Fruit fly (Drosophila melanogaster) whole organism, embryonic: ENCODE measurements around the gene Neurl4.

Experiments
- Aef1 ChIP-seq: fragments of 200-800 bp; sonication (Bioruptor generic); IDR thresholded peaks from 3 replicates; pipeline ENCODE4 v1.3.6; 2022; ENCODE audit warnings: missing biosample characterization, missing genetic modification characterization
- Antp ChIP-seq: fragments of 200-800 bp; sonication (Bioruptor generic); optimal IDR thresholded peaks from 3 replicates; lab custom pipeline; 2016; ENCODE audit warnings: missing biosample characterization, missing genetic modification characterization
- C15 ChIP-seq: fragments of 200-800 bp; sonication (Bioruptor generic); IDR thresholded peaks from 3 replicates; pipeline ENCODE4 v1.3.6; 2022; ENCODE audit warnings: missing biosample characterization, missing genetic modification characterization
- CG11504 ChIP-seq: fragments of 200-800 bp; sonication (Bioruptor generic); optimal IDR thresholded peaks from 3 replicates; lab custom pipeline; 2019; ENCODE audit warnings: missing biosample characterization, mild to moderate bottlenecking, missing genetic modification characterization, moderate library complexity
- CG11723 ChIP-seq: fragments of 200-800 bp; sonication (Bioruptor generic); optimal IDR thresholded peaks from 2 replicates; lab custom pipeline; 2017; ENCODE audit warnings: missing biosample characterization, mild to moderate bottlenecking, missing genetic modification characterization
- CG13296 ChIP-seq: fragments of 200-800 bp; sonication (Bioruptor generic); optimal IDR thresholded peaks from 3 replicates; lab custom pipeline; 2018; ENCODE audit warnings: missing biosample characterization, mild to moderate bottlenecking, missing genetic modification characterization
- CG13624 ChIP-seq: fragments of 200-800 bp; sonication (Bioruptor generic); optimal IDR thresholded peaks from 2 replicates; lab custom pipeline; 2016; ENCODE audit warnings: missing biosample characterization, missing genetic modification characterization
- CG1647 ChIP-seq: fragments of 200-800 bp; sonication (Bioruptor generic); optimal IDR thresholded peaks from 3 replicates; lab custom pipeline; 2016; ENCODE audit warnings: missing biosample characterization, missing genetic modification characterization
- CG17912 ChIP-seq: fragments of 200-800 bp; sonication (Bioruptor generic); optimal IDR thresholded peaks from 2 replicates; lab custom pipeline; 2018; ENCODE audit warnings: missing biosample characterization, mild to moderate bottlenecking, missing genetic modification characterization
- CG18011 ChIP-seq: fragments of 200-800 bp; sonication (Bioruptor generic); optimal IDR thresholded peaks from 2 replicates; lab custom pipeline; 2017; ENCODE audit warnings: missing biosample characterization, missing genetic modification characterization, mild to moderate bottlenecking, moderate library complexity, missing genotype
- CG18262 ChIP-seq: fragments of 200-800 bp; optimal IDR thresholded peaks from 3 replicates; lab custom pipeline; 2019; ENCODE audit warnings: missing biosample characterization, mild to moderate bottlenecking, missing genetic modification characterization, moderate library complexity
- CG2120 ChIP-seq: fragments of 200-800 bp; sonication (Bioruptor generic); optimal IDR thresholded peaks from 3 replicates; lab custom pipeline; 2016; ENCODE audit warnings: missing biosample characterization, missing genetic modification characterization
- CG2889 ChIP-seq: fragments of 200-800 bp; sonication (Bioruptor generic); IDR thresholded peaks from 3 replicates; pipeline ENCODE4 v1.3.6; 2022; ENCODE audit warnings: missing biosample characterization, missing genetic modification characterization
- CG3163 ChIP-seq: fragments of 200-800 bp; sonication (Bioruptor generic); optimal IDR thresholded peaks from 3 replicates; lab custom pipeline; 2016; ENCODE audit warnings: missing biosample characterization, missing genetic modification characterization
- CG32532 ChIP-seq: fragments of 200-800 bp; sonication (Bioruptor generic); IDR thresholded peaks from 2 replicates; pipeline ENCODE4 v1.3.6; 2022; ENCODE audit warnings: missing biosample characterization, missing genetic modification characterization
- CG33213 ChIP-seq: fragments of 200-800 bp; sonication (Bioruptor generic); optimal IDR thresholded peaks from 3 replicates; lab custom pipeline; 2016; ENCODE audit warnings: missing biosample characterization, missing genetic modification characterization
- CG3407 ChIP-seq: fragments of 200-800 bp; sonication (Bioruptor generic); optimal IDR thresholded peaks from 2 replicates; lab custom pipeline; 2018; ENCODE audit warnings: missing biosample characterization, mild to moderate bottlenecking, missing genetic modification characterization
- CG3726 ChIP-seq: fragments of 200-800 bp; sonication (Bioruptor generic); IDR thresholded peaks from 3 replicates; pipeline ENCODE4, ENCODE4 v1.3.6; 2022; ENCODE audit warnings: missing biosample characterization, missing genetic modification characterization
- CG42726 ChIP-seq: fragments of 200-800 bp; sonication (Bioruptor generic); IDR thresholded peaks from 2 replicates; pipeline ENCODE4 v1.3.6; 2022; ENCODE audit warnings: missing biosample characterization, missing genetic modification characterization; ENCODE audit not compliant: partially characterized antibody
- CG4404 ChIP-seq: fragments of 200-800 bp; sonication (Bioruptor generic); IDR thresholded peaks from 2 replicates; pipeline ENCODE4 v1.3.6; 2022; ENCODE audit warnings: missing biosample characterization, missing genetic modification characterization
- CG4730 ChIP-seq: fragments of 200-800 bp; sonication (Bioruptor generic); IDR thresholded peaks from 2 replicates; pipeline ENCODE4 v1.3.6; 2022; ENCODE audit warnings: missing biosample characterization, missing genetic modification characterization
- CG5953 ChIP-seq: fragments of 200-800 bp; sonication (Bioruptor generic); IDR thresholded peaks from 2 replicates; pipeline ENCODE4 v1.3.6; 2022; ENCODE audit warnings: missing biosample characterization, missing genetic modification characterization
- CG8290 ChIP-seq, 3 experiments: fragments of 200-800 bp; sonication (Bioruptor generic); optimal IDR thresholded peaks; 2 replicates each; lab custom pipeline; 2016 to 2019; ENCODE audit warnings: missing biosample characterization in 3 of 3, missing genetic modification characterization in 3 of 3, mild to moderate bottlenecking in 2 of 3, moderate library complexity in 1 of 3
- CG8944 ChIP-seq: fragments of 200-800 bp; sonication (Bioruptor generic); optimal IDR thresholded peaks from 3 replicates; lab custom pipeline; 2016; ENCODE audit warnings: missing biosample characterization, missing genetic modification characterization
- Dref ChIP-seq: fragments of 200-800 bp; sonication (Bioruptor generic); IDR thresholded peaks from 2 replicates; pipeline ENCODE4 v1.3.6; 2022; ENCODE audit warnings: missing biosample characterization, missing genetic modification characterization
- E2f2 ChIP-seq: fragments of 200-800 bp; sonication (Bioruptor generic); IDR thresholded peaks from 2 replicates; pipeline ENCODE4 v1.3.6; 2022; ENCODE audit warnings: missing biosample characterization, missing genetic modification characterization
- Ets97D ChIP-seq: fragments of 200-800 bp; sonication (Bioruptor generic); optimal IDR thresholded peaks from 3 replicates; lab custom pipeline; 2016; ENCODE audit warnings: missing biosample characterization, missing genetic modification characterization
- Gsc ChIP-seq: fragments of 200-800 bp; sonication (Bioruptor generic); IDR thresholded peaks from 2 replicates; pipeline ENCODE4 v1.3.6; 2022; ENCODE audit warnings: missing biosample characterization, missing genetic modification characterization
- HLH4C ChIP-seq: fragments of 200-800 bp; sonication (Bioruptor generic); IDR thresholded peaks from 3 replicates; pipeline ENCODE4 v1.3.6; 2022; ENCODE audit warnings: missing biosample characterization, missing genetic modification characterization; ENCODE audit not compliant: partially characterized antibody
- HLH54F ChIP-seq: fragments of 200-800 bp; sonication (Bioruptor generic); optimal IDR thresholded peaks from 3 replicates; lab custom pipeline; 2016; ENCODE audit warnings: missing biosample characterization, missing genetic modification characterization
- Hmr ChIP-seq: fragments of 200-800 bp; sonication (Bioruptor generic); optimal IDR thresholded peaks from 3 replicates; lab custom pipeline; 2017; ENCODE audit warnings: mild to moderate bottlenecking, missing biosample characterization, missing genetic modification reagents, missing genetic modification characterization
- Myb ChIP-seq: fragments of 200-800 bp; sonication (Bioruptor generic); optimal IDR thresholded peaks from 2 replicates; lab custom pipeline; 2016; ENCODE audit warnings: missing biosample characterization, missing genetic modification characterization
- Nf-YC ChIP-seq: fragments of 200-800 bp; optimal IDR thresholded peaks from 3 replicates; lab custom pipeline; 2019; ENCODE audit warnings: missing biosample characterization, mild to moderate bottlenecking, missing genetic modification characterization, moderate library complexity
- Ravus ChIP-seq: fragments of 200-800 bp; sonication (Bioruptor generic); IDR thresholded peaks from 2 replicates; pipeline ENCODE4 v1.3.6; 2022; ENCODE audit warnings: missing biosample characterization, missing genetic modification characterization
- bigmax ChIP-seq: fragments of 200-800 bp; sonication (Bioruptor generic); optimal IDR thresholded peaks from 2 replicates; lab custom pipeline; 2018; ENCODE audit warnings: missing biosample characterization, mild to moderate bottlenecking, missing genetic modification characterization
- croc ChIP-seq: fragments of 200-800 bp; sonication (Bioruptor generic); conservative IDR thresholded peaks from 3 replicates; pipeline ENCODE4 v1.3.6; 2022; ENCODE audit warnings: missing biosample characterization, missing genetic modification characterization
- cwo ChIP-seq: fragments of 200-800 bp; sonication (Bioruptor generic); optimal IDR thresholded peaks from 3 replicates; lab custom pipeline; 2017; ENCODE audit warnings: missing biosample characterization, missing genetic modification characterization, mild to moderate bottlenecking, moderate library complexity, missing genetic modification reagents
- dimm ChIP-seq: fragments of 200-800 bp; sonication (Bioruptor generic); IDR thresholded peaks from 2 replicates; pipeline ENCODE4 v1.3.6; 2022; ENCODE audit warnings: missing biosample characterization, missing genetic modification characterization
- ham ChIP-seq: fragments of 200-800 bp; sonication (Bioruptor generic); IDR thresholded peaks from 2 replicates; pipeline ENCODE4 v1.3.6; 2022; ENCODE audit warnings: missing biosample characterization, missing genetic modification characterization
- kay ChIP-seq: fragments of 200-800 bp; sonication (Bioruptor generic); optimal IDR thresholded peaks from 2 replicates; lab custom pipeline; 2016; ENCODE audit warnings: missing biosample characterization, missing genetic modification characterization
- ken ChIP-seq: fragments of 200-800 bp; sonication (Bioruptor generic); IDR thresholded peaks from 3 replicates; pipeline ENCODE4 v1.3.6; 2022; ENCODE audit warnings: missing biosample characterization, missing genetic modification characterization
- mam ChIP-seq: fragments of 200-800 bp; sonication (Bioruptor generic); optimal IDR thresholded peaks from 3 replicates; lab custom pipeline; 2016; ENCODE audit warnings: missing biosample characterization, missing genetic modification characterization
- rib ChIP-seq: fragments of 200-800 bp; sonication (Bioruptor generic); IDR thresholded peaks from 2 replicates; pipeline ENCODE4 v1.3.6; 2022; ENCODE audit warnings: missing biosample characterization, missing genetic modification characterization
- schlank ChIP-seq: fragments of 200-800 bp; sonication (Bioruptor generic); optimal IDR thresholded peaks from 2 replicates; lab custom pipeline; 2018; ENCODE audit warnings: missing biosample characterization, mild to moderate bottlenecking, missing genetic modification characterization
- seq ChIP-seq: fragments of 200-800 bp; sonication (Bioruptor generic); IDR thresholded peaks from 2 replicates; pipeline ENCODE4 v1.3.6; 2022; ENCODE audit warnings: missing biosample characterization, missing genetic modification characterization
- tio ChIP-seq: fragments of 200-800 bp; sonication (Bioruptor generic); optimal IDR thresholded peaks from 2 replicates; lab custom pipeline; 2017; ENCODE audit warnings: missing biosample characterization, missing genetic modification characterization, inconsistent platforms
- tup ChIP-seq: fragments of 200-800 bp; sonication (Bioruptor generic); optimal IDR thresholded peaks from 2 replicates; lab custom pipeline; 2016; ENCODE audit warnings: missing biosample characterization, mild to moderate bottlenecking, missing genetic modification characterization, moderate library complexity
- zen2 ChIP-seq: fragments of 200-800 bp; sonication (Bioruptor generic); IDR thresholded peaks from 3 replicates; pipeline ENCODE4 v1.3.6; 2022; ENCODE audit warnings: missing biosample characterization, missing genetic modification characterization; ENCODE audit not compliant: partially characterized antibody
- zf30C ChIP-seq: fragments of 200-800 bp; sonication (Bioruptor generic); optimal IDR thresholded peaks from 3 replicates; lab custom pipeline; 2018; ENCODE audit warnings: missing biosample characterization, mild to moderate bottlenecking, missing genetic modification characterization

The Neurl4 gene

DNA sequence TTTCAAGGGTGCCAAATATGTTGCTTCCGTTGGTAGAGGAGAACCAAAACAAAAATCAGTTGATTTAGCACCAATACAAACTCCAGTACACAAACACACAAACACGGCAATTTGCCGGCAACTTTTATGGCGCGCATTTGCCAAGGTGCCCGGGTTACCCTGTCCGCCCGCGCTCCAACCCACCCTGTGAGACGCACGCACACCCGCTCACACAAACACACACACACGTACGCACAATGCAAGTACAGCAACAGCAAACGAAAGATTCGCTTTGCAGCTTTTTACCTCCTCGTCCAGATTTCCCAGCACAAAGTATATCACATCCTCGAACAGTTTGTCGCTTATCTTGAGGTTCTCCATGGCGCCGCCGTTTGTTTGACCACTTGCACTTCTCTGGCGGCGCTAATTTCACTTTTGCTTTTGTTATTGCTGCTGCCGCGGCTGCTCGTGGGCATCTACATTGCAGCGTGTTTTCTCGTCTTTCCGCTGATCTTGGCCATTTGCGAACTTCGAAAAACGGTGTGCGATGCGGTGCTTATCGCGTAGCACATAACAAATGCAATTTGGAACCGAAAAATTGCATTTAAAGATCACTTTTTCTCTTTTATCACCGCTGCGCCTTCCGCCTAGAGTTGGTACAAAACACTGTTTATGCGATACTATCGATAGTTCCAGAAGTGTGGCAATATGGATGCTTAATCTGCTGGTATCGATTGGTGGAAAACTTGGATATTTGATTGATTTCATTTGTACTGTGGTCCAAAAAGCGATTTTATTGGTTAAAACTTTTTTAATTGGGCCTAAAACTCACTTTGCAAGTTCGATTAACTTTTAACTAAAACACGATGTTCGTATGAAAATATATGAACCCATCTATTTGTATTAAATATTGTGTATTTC is 21.0 kb downstream of the Neurl4 start, which contains the start of gene Ptip (continued):
- peak; percentile 81 for TF ChIP-seq seq
- peak; percentile 54 for TF ChIP-seq Hmr
- TF ChIP-seq cwo (GFP tag; lab: Kevin White, UChicago): no peak
- no peak for TF ChIP-seq tup (GFP tag; lab: Kevin White, UChicago)
- TF ChIP-seq CG13624: peak; percentile 40
- TF ChIP-seq Nf-YC (tag; lab: Kevin White, UChicago): no peak
- no peak for TF ChIP-seq CG18262 (tag; lab: Kevin White, UChicago)
- TF ChIP-seq HLH54F (GFP tag; lab: Kevin White, UChicago): peak; percentile 26
- TF ChIP-seq CG1647: peak; percentile 4
- no peak for TF ChIP-seq CG8290 (GFP tag; optimal IDR thresholded peaks at IDR 0.05; lab: Kevin White, UChicago)
- TF ChIP-seq CG8290 (tag; optimal IDR thresholded peaks at IDR 0.05; lab: Kevin White, UChicago): peak in 1 of 2 experiments; percentile 42
- no peak for TF ChIP-seq CG11723 (GFP tag; lab: Kevin White, UChicago)
- peak; percentile 42 for TF ChIP-seq CG13296 (GFP tag; lab: Kevin White, UChicago)
- TF ChIP-seq croc (GFP tag; lab: Robert Waterston, UW): no peak
- TF ChIP-seq Aef1 (GFP tag; lab: Robert Waterston, UW): no peak
- peak; percentile 56; the same call in 2 of the 3 replicates for TF ChIP-seq ken (GFP tag; lab: Robert Waterston, UW)
- TF ChIP-seq CG3726 (GFP tag; lab: Robert Waterston, UW): no peak
- peak; percentile 94 for TF ChIP-seq zen2 (GFP tag; lab: Robert Waterston, UW)
- TF ChIP-seq HLH4C (GFP tag; lab: Robert Waterston, UW): peak; percentile 95
- no peak for TF ChIP-seq CG2889 (GFP tag; lab: Robert Waterston, UW)
- TF ChIP-seq CG11504: no peak
- TF ChIP-seq CG4404 (GFP tag; lab: Robert Waterston, UW): no peak
- TF ChIP-seq zf30C (GFP tag; lab: Kevin White, UChicago): no peak
- TF ChIP-seq Ets97D (GFP tag; lab: Kevin White, UChicago): peak; percentile 75
- no peak for TF ChIP-seq CG18011 (GFP tag; lab: Kevin White, UChicago)
- TF ChIP-seq CG17912: peak; percentile 60
- TF ChIP-seq Myb: peak; percentile 58
- peak; percentile 50 for TF ChIP-seq bigmax (GFP tag; lab: Kevin White, UChicago)
- peak; percentile 8 for TF ChIP-seq schlank (tag; lab: Kevin White, UChicago)
- TF ChIP-seq Ravus (GFP tag; lab: Robert Waterston, UW): no peak
- TF ChIP-seq CG32532 (GFP tag; lab: Robert Waterston, UW): peak; percentile 73; the same call in 1 of the 2 replicates
- TF ChIP-seq Dref (GFP tag; lab: Robert Waterston, UW): peak; percentile 94
- TF ChIP-seq CG33213: peak; percentile 53
- TF ChIP-seq CG3163 (GFP tag; lab: Kevin White, UChicago): no peak
- TF ChIP-seq CG42726 (GFP tag; lab: Robert Waterston, UW): peak; percentile 97
- TF ChIP-seq ham (GFP tag; lab: Robert Waterston, UW): no peak
- no peak for TF ChIP-seq CG5953
- peak; percentile 53 for TF ChIP-seq rib (GFP tag; lab: Robert Waterston, UW)
- TF ChIP-seq C15 (GFP tag; lab: Robert Waterston, UW): 0 out of 3 replicates have a peak, but pooled peaks have one; percentile 43
- no peak for TF ChIP-seq kay
- TF ChIP-seq mam (GFP tag; lab: Kevin White, UChicago): peak; percentile 28
- TF ChIP-seq CG4730 (GFP tag; lab: Robert Waterston, UW): no peak; the same call in 1 of the 2 replicates
- TF ChIP-seq dimm: no peak
- TF ChIP-seq CG8944: no peak
- TF ChIP-seq CG2120 (GFP tag; lab: Kevin White, UChicago): peak; percentile 39
- TF ChIP-seq Gsc (GFP tag; lab: Robert Waterston, UW): no peak
- TF ChIP-seq tio: no peak
- peak; percentile 70 for TF ChIP-seq E2f2 (GFP tag; lab: Robert Waterston, UW)
- no peak for TF ChIP-seq CG3407 (GFP tag; lab: Kevin White, UChicago)
- peak; percentile 59 for TF ChIP-seq Antp (GFP tag; lab: Kevin White, UChicago)
